Fruit fly (Drosophila melanogaster) whole organism, embryonic: ENCODE measurements around the gene Patj.

ENCODE experiments used
- Atf-2 ChIP-seq: fragments of 200-800 bp; sonication (Bioruptor generic); optimal IDR thresholded peaks from 2 replicates; lab custom pipeline; 2016; ENCODE audit warnings: missing biosample characterization, missing genetic modification characterization
- BEAF-32 ChIP-seq: fragments of 200-800 bp; sonication (Bioruptor generic); optimal IDR thresholded peaks from 3 replicates; lab custom pipeline; 2017; ENCODE audit warnings: missing biosample characterization, missing genetic modification characterization, mild to moderate bottlenecking, moderate library complexity, missing genetic modification reagents
- CG13287 ChIP-seq: fragments of 200-800 bp; sonication (Bioruptor generic); IDR thresholded peaks from 2 replicates; pipeline ENCODE4 v1.3.6; 2022; ENCODE audit warnings: missing biosample characterization, missing genetic modification characterization; ENCODE audit not compliant: partially characterized antibody
- CG16813 ChIP-seq: fragments of 200-800 bp; sonication (Bioruptor generic); IDR thresholded peaks from 3 replicates; pipeline ENCODE4 v1.3.6; 2022; ENCODE audit warnings: missing biosample characterization, missing genetic modification characterization; ENCODE audit not compliant: partially characterized antibody
- CG17612 ChIP-seq: fragments of 200-800 bp; sonication (Bioruptor generic); IDR thresholded peaks from 2 replicates; pipeline ENCODE4 v1.3.6; 2022; ENCODE audit warnings: missing biosample characterization, missing genetic modification characterization
- CG18011 ChIP-seq: fragments of 200-800 bp; sonication (Bioruptor generic); optimal IDR thresholded peaks from 2 replicates; lab custom pipeline; 2017; ENCODE audit warnings: missing biosample characterization, missing genetic modification characterization, mild to moderate bottlenecking, moderate library complexity, missing genotype
- CG2116 ChIP-seq: fragments of 200-800 bp; sonication (Bioruptor generic); optimal IDR thresholded peaks from 3 replicates; lab custom pipeline; 2018; ENCODE audit warnings: missing biosample characterization, mild to moderate bottlenecking, missing genetic modification characterization
- CG31365 ChIP-seq: fragments of 200-800 bp; sonication (Bioruptor generic); optimal IDR thresholded peaks from 2 replicates; lab custom pipeline; 2018; ENCODE audit warnings: missing biosample characterization, mild to moderate bottlenecking, missing genetic modification characterization
- CG3281 ChIP-seq: fragments of 200-800 bp; sonication (Bioruptor generic); optimal IDR thresholded peaks from 3 replicates; lab custom pipeline; 2017; ENCODE audit warnings: missing biosample characterization, mild to moderate bottlenecking, missing genetic modification characterization
- CG34224 ChIP-seq: fragments of 200-800 bp; sonication (Bioruptor generic); IDR thresholded peaks from 3 replicates; pipeline ENCODE4 v1.3.6; 2022; ENCODE audit warnings: missing biosample characterization, missing genetic modification characterization; ENCODE audit not compliant: partially characterized antibody
- CG34422 ChIP-seq: fragments of 200-800 bp; sonication (Bioruptor generic); IDR thresholded peaks from 3 replicates; pipeline ENCODE4 v1.3.6; 2022; ENCODE audit warnings: missing biosample characterization, missing genetic modification characterization
- CG42726 ChIP-seq: fragments of 200-800 bp; sonication (Bioruptor generic); IDR thresholded peaks from 2 replicates; pipeline ENCODE4 v1.3.6; 2022; ENCODE audit warnings: missing biosample characterization, missing genetic modification characterization; ENCODE audit not compliant: partially characterized antibody
- CG4404 ChIP-seq: fragments of 200-800 bp; sonication (Bioruptor generic); IDR thresholded peaks from 2 replicates; pipeline ENCODE4 v1.3.6; 2022; ENCODE audit warnings: missing biosample characterization, missing genetic modification characterization
- CG6654 ChIP-seq: fragments of 200-800 bp; sonication (Bioruptor generic); optimal IDR thresholded peaks from 2 replicates; lab custom pipeline; 2017; ENCODE audit warnings: missing biosample characterization, mild to moderate bottlenecking, missing genetic modification characterization
- CG7839 ChIP-seq: fragments of 200-800 bp; sonication (Bioruptor generic); optimal IDR thresholded peaks from 3 replicates; lab custom pipeline; 2018; ENCODE audit warnings: missing biosample characterization, mild to moderate bottlenecking, missing genetic modification characterization, moderate library complexity
- CG8765 ChIP-seq: fragments of 200-800 bp; sonication (Bioruptor generic); IDR thresholded peaks from 2 replicates; pipeline ENCODE4 v1.3.6; 2022; ENCODE audit warnings: missing biosample characterization, missing genetic modification characterization
- CHES-1-like ChIP-seq: fragments of 200-800 bp; sonication (Bioruptor generic); optimal IDR thresholded peaks from 2 replicates; lab custom pipeline; 2016; ENCODE audit warnings: missing biosample characterization, missing genetic modification characterization
- CrebB ChIP-seq: fragments of 200-800 bp; sonication (Bioruptor generic); optimal IDR thresholded peaks from 3 replicates; lab custom pipeline; 2018; ENCODE audit warnings: missing biosample characterization, mild to moderate bottlenecking, missing genetic modification characterization
- Dip2 ChIP-seq: fragments of 200-800 bp; sonication (Bioruptor generic); IDR thresholded peaks from 2 replicates; pipeline ENCODE4 v1.3.6; 2022; ENCODE audit warnings: missing biosample characterization, missing genetic modification characterization
- Doc3 ChIP-seq: fragments of 200-800 bp; sonication (Bioruptor generic); IDR thresholded peaks from 3 replicates; pipeline ENCODE4 v1.3.6; 2022; ENCODE audit warnings: missing biosample characterization, missing genetic modification characterization; ENCODE audit not compliant: partially characterized antibody
- Dp ChIP-seq: fragments of 200-800 bp; sonication (Bioruptor generic); optimal IDR thresholded peaks from 2 replicates; lab custom pipeline; 2018; ENCODE audit warnings: missing biosample characterization, mild to moderate bottlenecking, missing genetic modification characterization, moderate library complexity
- H2.0 ChIP-seq: fragments of 200-800 bp; sonication (Bioruptor generic); IDR thresholded peaks from 2 replicates; pipeline ENCODE4 v1.3.6; 2022; ENCODE audit warnings: missing biosample characterization, missing genetic modification characterization
- HmgD ChIP-seq: fragments of 200-800 bp; sonication (Bioruptor generic); optimal IDR thresholded peaks from 3 replicates; lab custom pipeline; 2016; ENCODE audit warnings: missing biosample characterization, missing genetic modification characterization
- Hmx ChIP-seq: fragments of 200-800 bp; sonication (Bioruptor generic); optimal IDR thresholded peaks from 2 replicates; lab custom pipeline; 2016; ENCODE audit warnings: missing biosample characterization, missing genetic modification characterization
- Jarid2 ChIP-seq: fragments of 200-800 bp; sonication (Bioruptor generic); optimal IDR thresholded peaks from 3 replicates; lab custom pipeline; 2017; ENCODE audit warnings: mild to moderate bottlenecking, missing biosample characterization, missing genetic modification reagents, missing genetic modification characterization
- Nf-YA ChIP-seq: fragments of 200-800 bp; sonication (Bioruptor generic); IDR thresholded peaks from 2 replicates; pipeline ENCODE4 v1.3.6; 2022; ENCODE audit warnings: missing biosample characterization, missing genetic modification characterization
- Opbp ChIP-seq: fragments of 200-800 bp; sonication (Bioruptor generic); IDR thresholded peaks from 3 replicates; pipeline ENCODE4 v1.3.6; 2022; ENCODE audit warnings: missing biosample characterization, missing genetic modification characterization; ENCODE audit not compliant: partially characterized antibody
- Spps ChIP-seq: fragments of 200-800 bp; sonication (Bioruptor generic); optimal IDR thresholded peaks from 2 replicates; lab custom pipeline; 2018; ENCODE audit warnings: missing biosample characterization, mild to moderate bottlenecking, missing genetic modification characterization
- YL-1 ChIP-seq: fragments of 200-800 bp; sonication (Bioruptor generic); optimal IDR thresholded peaks from 3 replicates; lab custom pipeline; 2017; ENCODE audit warnings: missing biosample characterization, mild to moderate bottlenecking, missing genetic modification characterization
- amos ChIP-seq: fragments of 200-800 bp; sonication (Bioruptor generic); IDR thresholded peaks from 2 replicates; pipeline ENCODE4 v1.3.6; 2022; ENCODE audit warnings: missing biosample characterization, missing genetic modification characterization; ENCODE audit not compliant: partially characterized antibody
- ato ChIP-seq: fragments of 200-800 bp; sonication (Bioruptor generic); IDR thresholded peaks from 2 replicates; pipeline ENCODE4 v1.3.6; 2022; ENCODE audit warnings: missing biosample characterization, missing genetic modification characterization; ENCODE audit not compliant: partially characterized antibody
- danr ChIP-seq: fragments of 200-800 bp; sonication (Bioruptor generic); IDR thresholded peaks from 2 replicates; pipeline ENCODE4 v1.3.6; 2022; ENCODE audit warnings: missing biosample characterization, missing genetic modification characterization
- dimm ChIP-seq: fragments of 200-800 bp; sonication (Bioruptor generic); IDR thresholded peaks from 2 replicates; pipeline ENCODE4 v1.3.6; 2022; ENCODE audit warnings: missing biosample characterization, missing genetic modification characterization
- en ChIP-seq: fragments of 200-800 bp; sonication (Bioruptor generic); optimal IDR thresholded peaks from 2 replicates; lab custom pipeline; 2016; ENCODE audit warnings: missing biosample characterization, missing genetic modification characterization
- gce ChIP-seq: fragments of 200-800 bp; sonication (Bioruptor generic); IDR thresholded peaks from 3 replicates; pipeline ENCODE4 v1.3.6; 2022; ENCODE audit warnings: missing biosample characterization, missing genetic modification characterization
- gcm2 ChIP-seq: fragments of 200-800 bp; sonication (Bioruptor generic); optimal IDR thresholded peaks from 2 replicates; lab custom pipeline; 2016; ENCODE audit warnings: missing biosample characterization, missing genetic modification characterization
- gfzf ChIP-seq: fragments of 200-800 bp; sonication (Bioruptor generic); optimal IDR thresholded peaks from 2 replicates; lab custom pipeline; 2016; ENCODE audit warnings: missing biosample characterization, mild to moderate bottlenecking, missing genetic modification characterization, moderate library complexity
- hbn ChIP-seq: fragments of 200-800 bp; sonication (Bioruptor generic); IDR thresholded peaks from 2 replicates; pipeline ENCODE4 v1.3.6; 2022; ENCODE audit warnings: missing biosample characterization, missing genetic modification characterization; ENCODE audit not compliant: partially characterized antibody
- hth ChIP-seq: fragments of >200 bp; optimal IDR thresholded peaks from 2 replicates; lab custom pipeline; 2017; ENCODE audit warnings: inconsistent platforms
- inv ChIP-seq: fragments of 200-800 bp; sonication (Bioruptor generic); IDR thresholded peaks from 2 replicates; pipeline ENCODE4 v1.3.6; 2022; ENCODE audit warnings: missing biosample characterization, missing genetic modification characterization; ENCODE audit not compliant: partially characterized antibody
- jigr1 ChIP-seq: fragments of 200-800 bp; sonication (Bioruptor generic); IDR thresholded peaks from 3 replicates; pipeline ENCODE4 v1.3.6; 2022; ENCODE audit warnings: missing biosample characterization, missing genetic modification characterization
- kah ChIP-seq: fragments of 200-800 bp; sonication (Bioruptor generic); optimal IDR thresholded peaks from 2 replicates; lab custom pipeline; 2018; ENCODE audit warnings: missing biosample characterization, mild to moderate bottlenecking, missing genetic modification characterization
- nom ChIP-seq: fragments of 200-800 bp; sonication (Bioruptor generic); optimal IDR thresholded peaks from 2 replicates; lab custom pipeline; 2017; ENCODE audit warnings: missing biosample characterization, missing genetic modification characterization, mild to moderate bottlenecking, moderate library complexity, missing genetic modification reagents
- pan ChIP-seq, 4 experiments: fragments of >200 bp in 3 of 4; fragments of 200-800 bp in 1 of 4; sonication (Bioruptor generic) in 1 of 4; optimal IDR thresholded peaks in 3 of 4; IDR thresholded peaks in 1 of 4; 2 replicates each; pipeline versions ENCODE4 v1.3.6 to Lab custom; 2017 to 2022; ENCODE audit warnings: missing biosample characterization in 2 of 4, missing genetic modification characterization in 2 of 4, mixed read lengths in 1 of 4
- trem ChIP-seq: fragments of 200-800 bp; optimal IDR thresholded peaks from 3 replicates; lab custom pipeline; 2019; ENCODE audit warnings: missing biosample characterization, mild to moderate bottlenecking, missing genetic modification characterization, moderate library complexity
- vnd ChIP-seq: fragments of 200-800 bp; sonication (Bioruptor generic); IDR thresholded peaks from 3 replicates; pipeline ENCODE4 v1.3.6; 2022; ENCODE audit warnings: missing biosample characterization, missing genetic modification characterization; ENCODE audit not compliant: partially characterized antibody
- yki ChIP-seq: fragments of >200 bp; optimal IDR thresholded peaks from 3 replicates; lab custom pipeline; 2018
- zen ChIP-seq: fragments of 200-800 bp; sonication (Bioruptor generic); optimal IDR thresholded peaks from 3 replicates; lab custom pipeline; 2018; ENCODE audit warnings: missing biosample characterization, mild to moderate bottlenecking, missing genetic modification characterization, moderate library complexity
- zen2 ChIP-seq: fragments of 200-800 bp; sonication (Bioruptor generic); IDR thresholded peaks from 3 replicates; pipeline ENCODE4 v1.3.6; 2022; ENCODE audit warnings: missing biosample characterization, missing genetic modification characterization; ENCODE audit not compliant: partially characterized antibody

Patj gene

DNA sequence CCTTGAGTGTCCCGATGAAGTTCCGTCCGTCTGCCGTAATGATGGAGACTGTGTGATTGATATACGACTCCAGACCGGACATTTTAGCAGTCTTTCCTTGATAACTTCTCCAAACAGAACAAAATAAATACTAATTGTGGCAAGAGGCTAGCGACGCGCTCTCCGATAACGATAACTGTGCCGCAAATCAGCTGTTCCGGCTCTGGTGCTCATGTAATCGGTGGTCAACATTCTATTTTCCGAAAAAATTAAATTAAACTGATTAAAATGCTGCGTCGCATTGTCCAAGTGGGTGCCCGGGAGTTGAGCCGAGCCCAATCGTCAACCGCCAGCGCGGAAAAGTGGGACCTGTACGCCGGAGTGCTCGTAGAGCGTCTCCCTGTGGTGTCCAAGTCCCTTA, 21.4 kb upstream of the Patj start, which contains the start of the genes CG2021 and mRpL46:
Gene CG2021 (minus strand): TSS at position 163 of the 400 bp plus-strand sequence.
Gene mRpL46 (plus strand): TSS at position 191 of the 400 bp plus-strand sequence.
- TF ChIP-seq Opbp (GFP tag; lab: Robert Waterston, UW) (peak; percentile 41; the same call in 2 of the 3 replicates), CG4404 (GFP tag; lab: Robert Waterston, UW) (no peak), vnd (GFP tag; lab: Robert Waterston, UW) (0 out of 3 replicates have a peak, but pooled peaks have one; percentile 35), Nf-YA (GFP tag; lab: Robert Waterston, UW) (no peak), Atf-2 (GFP tag; lab: Kevin White, UChicago) (no peak), CG3281 (GFP tag; lab: Kevin White, UChicago) (no peak), CG17612 (no peak), amos (GFP tag; lab: Robert Waterston, UW) (peak; percentile 40; the same call in 1 of the 2 replicates), Dp (GFP tag; lab: Kevin White, UChicago) (peak; percentile 7), Hmx (GFP tag; lab: Kevin White, UChicago) (no peak), inv (GFP tag; lab: Robert Waterston, UW) (no peak), zen (no peak), BEAF-32 (peak; percentile 8), CHES-1-like (GFP tag; lab: Kevin White, UChicago) (no peak), hbn (GFP tag; lab: Robert Waterston, UW) (peak; percentile 28; the same call in 1 of the 2 replicates), CG31365 (tag; lab: Kevin White, UChicago) (no peak), pan (optimal IDR thresholded peaks at IDR 0.05; lab: Kevin White, UChicago) (no peak), pan (GFP tag; optimal IDR thresholded peaks at IDR 0.05 in 1 of 2, IDR thresholded peaks at IDR 0.05 in 1 of 2) (no peak), jigr1 (GFP tag; lab: Robert Waterston, UW) (no peak), CG34224 (GFP tag; lab: Robert Waterston, UW) (peak; percentile 38; the same call in 2 of the 3 replicates), CG8765 (GFP tag; lab: Robert Waterston, UW) (no peak), CG34422 (GFP tag; lab: Robert Waterston, UW) (no peak), kah (no peak), CG7839 (tag; lab: Kevin White, UChicago) (no peak), CG2116 (peak; percentile 26), CrebB (tag; lab: Kevin White, UChicago) (no peak), yki (lab: Kevin White, UChicago) (no peak), Doc3 (GFP tag; lab: Robert Waterston, UW) (peak; percentile 43; the same call in 2 of the 3 replicates), CG6654 (GFP tag; lab: Kevin White, UChicago) (no peak), Jarid2 (no peak), CG16813 (GFP tag; lab: Robert Waterston, UW) (0 out of 3 replicates have a peak, but pooled peaks have one; percentile 14), ato (GFP tag; lab: Robert Waterston, UW) (peak; percentile 32; the same call in 1 of the 2 replicates), dimm (GFP tag; lab: Robert Waterston, UW) (no peak), zen2 (GFP tag; lab: Robert Waterston, UW) (peak; percentile 53; the same call in 1 of the 3 replicates), hth (lab: Kevin White, UChicago) (no peak), trem (tag; lab: Kevin White, UChicago) (peak; percentile 5), gfzf (GFP tag; lab: Kevin White, UChicago) (no peak), YL-1 (GFP tag; lab: Kevin White, UChicago) (no peak), gce (GFP tag; lab: Robert Waterston, UW) (no peak), CG13287 (GFP tag; lab: Robert Waterston, UW) (peak; percentile 65), HmgD (GFP tag; lab: Kevin White, UChicago) (no peak), danr (GFP tag; lab: Robert Waterston, UW) (no peak), CG18011 (no peak), CG42726 (GFP tag; lab: Robert Waterston, UW) (no peak), Dip2 (no peak), H2.0 (GFP tag; lab: Robert Waterston, UW) (no peak), en (GFP tag; lab: Kevin White, UChicago) (no peak), Spps (no peak), gcm2 (GFP tag; lab: Kevin White, UChicago) (no peak), nom (GFP tag; lab: Kevin White, UChicago) (no peak)
